Fruit fly (Drosophila melanogaster) whole organism, prepupa: ENCODE results near the gene CG15142.

Experiments used
- Eip75B ChIP-seq: fragments of 200-800 bp; sonication (Bioruptor generic); optimal IDR thresholded peaks from 3 replicates; lab custom pipeline; 2016; ENCODE audit warnings: missing biosample characterization, missing genetic modification characterization
- Met ChIP-seq: fragments of 200-800 bp; sonication (Bioruptor generic); optimal IDR thresholded peaks from 3 replicates; lab custom pipeline; 2016; ENCODE audit warnings: missing biosample characterization, missing genetic modification characterization
- fkh ChIP-seq: fragments of 200-800 bp; sonication (Bioruptor generic); optimal IDR thresholded peaks from 3 replicates; lab custom pipeline; 2017; ENCODE audit warnings: missing biosample characterization, mild to moderate bottlenecking, missing genetic modification characterization, moderate library complexity
- net ChIP-seq: fragments of 200-800 bp; sonication (Bioruptor generic); optimal IDR thresholded peaks from 3 replicates; lab custom pipeline; 2016; ENCODE audit warnings: missing biosample characterization, missing genetic modification characterization
- salr ChIP-seq, 2 experiments: fragments of 200-800 bp; sonication (Bioruptor generic); optimal IDR thresholded peaks; 3 replicates each; lab custom pipeline; 2016 to 2018; ENCODE audit warnings: missing biosample characterization in 2 of 2, missing genetic modification characterization in 2 of 2, mild to moderate bottlenecking in 1 of 2
- spab ChIP-seq: fragments of 200-800 bp; sonication (Bioruptor generic); optimal IDR thresholded peaks from 2 replicates; lab custom pipeline; 2017; ENCODE audit warnings: missing biosample characterization, mild to moderate bottlenecking, missing genetic modification characterization, missing genetic modification reagents

dm6 chr2L:17457944-17458343 lies 40.7 kb downstream of the CG15142 start, which contains the start of gene CG18563:
- TF ChIP-seq fkh (no peak), salr (GFP tag; optimal IDR thresholded peaks at IDR 0.05; lab: Kevin White, UChicago) (no peak), net (GFP tag; lab: Kevin White, UChicago) (no peak), Met (no peak), Eip75B (no peak), spab (GFP tag; lab: Kevin White, UChicago) (no peak)
